Fruit fly (Drosophila melanogaster) whole organism, adult: ENCODE results near the gene Ltn1.

ENCODE experiments used
- CG11617 ChIP-seq: fragments of 200-800 bp; sonication (Bioruptor generic); optimal IDR thresholded peaks from 2 replicates; lab custom pipeline; 2017; ENCODE audit warnings: mild to moderate bottlenecking, missing biosample characterization, missing genetic modification reagents, missing genetic modification characterization
- CG12768 ChIP-seq: fragments of 200-800 bp; sonication (Bioruptor generic); optimal IDR thresholded peaks from 2 replicates; lab custom pipeline; 2017; ENCODE audit warnings: missing biosample characterization, missing genetic modification characterization, mild to moderate bottlenecking, moderate library complexity, missing genetic modification reagents
- CG14711 ChIP-seq: fragments of 200-800 bp; sonication (Bioruptor generic); optimal IDR thresholded peaks from 2 replicates; lab custom pipeline; 2018; ENCODE audit warnings: missing biosample characterization, mild to moderate bottlenecking, missing genetic modification characterization, moderate library complexity
- CG1620 ChIP-seq: fragments of 200-800 bp; sonication (Bioruptor generic); optimal IDR thresholded peaks from 2 replicates; lab custom pipeline; 2016; ENCODE audit warnings: missing biosample characterization, missing genetic modification characterization
- CG33017 ChIP-seq: fragments of 200-800 bp; sonication (Bioruptor generic); optimal IDR thresholded peaks from 2 replicates; lab custom pipeline; 2018; ENCODE audit warnings: missing biosample characterization, mild to moderate bottlenecking, missing genetic modification characterization, moderate library complexity
- CG5204 ChIP-seq: fragments of 200-800 bp; sonication (Bioruptor generic); optimal IDR thresholded peaks from 2 replicates; lab custom pipeline; 2016; ENCODE audit warnings: missing biosample characterization, missing genetic modification characterization
- CG7045 ChIP-seq: fragments of 200-800 bp; sonication (Bioruptor generic); optimal IDR thresholded peaks from 2 replicates; lab custom pipeline; 2017; ENCODE audit warnings: missing biosample characterization, mild to moderate bottlenecking, missing genetic modification characterization
- CG7101 ChIP-seq: fragments of 200-800 bp; sonication (Bioruptor generic); optimal IDR thresholded peaks from 2 replicates; lab custom pipeline; 2018; ENCODE audit warnings: missing biosample characterization, mild to moderate bottlenecking, missing genetic modification characterization, moderate library complexity
- Clk ChIP-seq: fragments of 200-800 bp; sonication (Bioruptor generic); optimal IDR thresholded peaks from 2 replicates; lab custom pipeline; 2017; ENCODE audit warnings: missing biosample characterization, missing genetic modification characterization
- Crg-1 ChIP-seq: fragments of 200-800 bp; sonication (Bioruptor generic); optimal IDR thresholded peaks from 2 replicates; lab custom pipeline; 2016; ENCODE audit warnings: missing biosample characterization, missing genetic modification characterization
- Hr96 ChIP-seq: fragments of 200-800 bp; sonication (Bioruptor generic); optimal IDR thresholded peaks from 2 replicates; lab custom pipeline; 2016; ENCODE audit warnings: missing biosample characterization, missing genetic modification characterization
- Mnt ChIP-seq: fragments of 200-800 bp; sonication (Bioruptor generic); optimal IDR thresholded peaks from 2 replicates; lab custom pipeline; 2016; ENCODE audit warnings: missing biosample characterization, mild to moderate bottlenecking, missing genetic modification characterization
- bab1 ChIP-seq: fragments of 200-800 bp; sonication (Bioruptor generic); optimal IDR thresholded peaks from 3 replicates; lab custom pipeline; 2019; ENCODE audit warnings: missing biosample characterization, mild to moderate bottlenecking, missing genetic modification characterization, moderate library complexity
- cic ChIP-seq: fragments of 200-800 bp; sonication (Bioruptor generic); optimal IDR thresholded peaks from 2 replicates; lab custom pipeline; 2017; ENCODE audit warnings: missing biosample characterization, mild to moderate bottlenecking, missing genetic modification characterization, moderate library complexity
- cnc ChIP-seq, 2 experiments: fragments of >200 bp; optimal IDR thresholded peaks; 2 replicates each; lab custom pipeline; 2017
- kay ChIP-seq: fragments of 200-800 bp; sonication (Bioruptor generic); peaks from one replicate; lab custom pipeline; 2016; ENCODE audit warnings: missing biosample characterization, missing genetic modification characterization, borderline replicate concordance
- ovo ChIP-seq: fragments of 200-800 bp; sonication (Bioruptor generic); optimal IDR thresholded peaks from 2 replicates; lab custom pipeline; 2016; ENCODE audit warnings: missing biosample characterization, missing genetic modification characterization
- pad ChIP-seq: fragments of 200-800 bp; sonication (Bioruptor generic); optimal IDR thresholded peaks from 3 replicates; lab custom pipeline; 2017; ENCODE audit warnings: missing biosample characterization, missing genetic modification characterization, mild to moderate bottlenecking, moderate library complexity, missing genetic modification reagents
- tj ChIP-seq: fragments of 200-800 bp; sonication (Bioruptor generic); optimal IDR thresholded peaks from 3 replicates; lab custom pipeline; 2017; ENCODE audit warnings: missing biosample characterization, mild to moderate bottlenecking, missing genetic modification characterization, moderate library complexity
- toe ChIP-seq: fragments of 200-800 bp; sonication (Bioruptor generic); optimal IDR thresholded peaks from 2 replicates; lab custom pipeline; 2016; ENCODE audit warnings: missing biosample characterization, missing genetic modification characterization

Gene Ltn1

dm6 chr3L:19560005-19560694 is 8.1 kb upstream of the Ltn1 start:
- TF ChIP-seq pad (GFP tag; lab: Kevin White, UChicago): no peak
- TF ChIP-seq Mnt (GFP tag; lab: Kevin White, UChicago): no peak
- TF ChIP-seq kay (GFP tag; lab: Kevin White, UChicago): no peak
- no peak for TF ChIP-seq CG7045
- TF ChIP-seq CG1620: no peak
- TF ChIP-seq CG5204 (GFP tag; lab: Kevin White, UChicago): no peak
- no peak for TF ChIP-seq CG33017 (tag; lab: Kevin White, UChicago)
- TF ChIP-seq CG12768 (GFP tag; lab: Kevin White, UChicago): no peak
- TF ChIP-seq ovo: no peak

- no peak for TF ChIP-seq CG7101
- no peak for TF ChIP-seq tj
- no peak for TF ChIP-seq ovo
- TF ChIP-seq CG33017 (tag; lab: Kevin White, UChicago): no peak
- no peak for TF ChIP-seq cic (GFP tag; lab: Kevin White, UChicago)
- no peak for TF ChIP-seq pad (GFP tag; lab: Kevin White, UChicago)
- no peak for TF ChIP-seq CG7045
- no peak for TF ChIP-seq CG11617 (GFP tag; lab: Kevin White, UChicago)
- TF ChIP-seq Mnt (GFP tag; lab: Kevin White, UChicago): no peak
- no peak for TF ChIP-seq Clk (GFP tag; lab: Kevin White, UChicago)
- TF ChIP-seq bab1 (GFP tag; lab: Kevin White, UChicago): no peak
Observed at dm6 chr3L:19559171-19559570, 7.1 kb upstream of the Ltn1 start.

- TF ChIP-seq bab1 (GFP tag; lab: Kevin White, UChicago): no peak
- TF ChIP-seq CG1620: no peak
- no peak for TF ChIP-seq Crg-1 (GFP tag; lab: Kevin White, UChicago)
- TF ChIP-seq Hr96: no peak
- no peak for TF ChIP-seq cic (GFP tag; lab: Kevin White, UChicago)
- no peak for TF ChIP-seq CG33017 (tag; lab: Kevin White, UChicago)
- no peak for TF ChIP-seq Clk (GFP tag; lab: Kevin White, UChicago)
- TF ChIP-seq kay (GFP tag; lab: Kevin White, UChicago): no peak
- no peak for TF ChIP-seq CG12768 (GFP tag; lab: Kevin White, UChicago)
- TF ChIP-seq CG7101: no peak
- TF ChIP-seq Mnt (GFP tag; lab: Kevin White, UChicago): no peak
- no peak for TF ChIP-seq pad (GFP tag; lab: Kevin White, UChicago)
- no peak for TF ChIP-seq cnc (optimal IDR thresholded peaks at IDR 0.05; lab: Kevin White, UChicago)
- TF ChIP-seq tj: no peak
Observed at dm6 chr3L:19558674-19559073, 6.6 kb upstream of the Ltn1 start.

dm6 chr3L:19557996-19558375 is 5.9 kb upstream of the Ltn1 start:
- TF ChIP-seq Clk (GFP tag; lab: Kevin White, UChicago) (no peak), ovo (no peak), CG1620 (no peak), Mnt (GFP tag; lab: Kevin White, UChicago) (no peak), CG11617 (GFP tag; lab: Kevin White, UChicago) (no peak), cic (GFP tag; lab: Kevin White, UChicago) (no peak), CG14711 (no peak), Hr96 (no peak), tj (no peak), CG7101 (no peak), cnc (optimal IDR thresholded peaks at IDR 0.05; lab: Kevin White, UChicago) (no peak), kay (GFP tag; lab: Kevin White, UChicago) (no peak), CG5204 (GFP tag; lab: Kevin White, UChicago) (no peak), Crg-1 (GFP tag; lab: Kevin White, UChicago) (no peak), bab1 (GFP tag; lab: Kevin White, UChicago) (no peak), pad (GFP tag; lab: Kevin White, UChicago) (no peak), toe (GFP tag; lab: Kevin White, UChicago) (no peak)

dm6 chr3L:19557197-19557995 is 5.3 kb upstream of the Ltn1 start:
- TF ChIP-seq CG11617 (GFP tag; lab: Kevin White, UChicago) (no peak), CG1620 (no peak), bab1 (GFP tag; lab: Kevin White, UChicago) (no peak), Hr96 (no peak), Crg-1 (GFP tag; lab: Kevin White, UChicago) (no peak), toe (GFP tag; lab: Kevin White, UChicago) (no peak), kay (GFP tag; lab: Kevin White, UChicago) (no peak), tj (no peak), ovo (no peak), CG5204 (GFP tag; lab: Kevin White, UChicago) (no peak), Mnt (GFP tag; lab: Kevin White, UChicago) (no peak), cic (GFP tag; lab: Kevin White, UChicago) (no peak), CG7045 (no peak), CG33017 (tag; lab: Kevin White, UChicago) (no peak), pad (GFP tag; lab: Kevin White, UChicago) (no peak), CG12768 (GFP tag; lab: Kevin White, UChicago) (no peak)

- TF ChIP-seq CG1620 (no peak), pad (GFP tag; lab: Kevin White, UChicago) (no peak), Mnt (GFP tag; lab: Kevin White, UChicago) (no peak), Crg-1 (GFP tag; lab: Kevin White, UChicago) (no peak), kay (GFP tag; lab: Kevin White, UChicago) (no peak), Clk (GFP tag; lab: Kevin White, UChicago) (no peak), CG11617 (GFP tag; lab: Kevin White, UChicago) (no peak)
Observed at dm6 chr3L:19556738-19557137, 4.6 kb upstream of the Ltn1 start.
